Worm (Caenorhabditis elegans): Measurements from ENCODE around the gene F22E5.22.

- TF ChIP-seq unc-62 (GFP tag; optimal IDR thresholded peaks at IDR 0.05 in 1 of 2) (no peak), unc-62 (tag; optimal IDR thresholded peaks at IDR 0.05) (no peak), nhr-237 (tag; optimal IDR thresholded peaks at IDR 0.05) (no peak), nhr-76 (tag; optimal IDR thresholded peaks at IDR 0.05) (no peak), ama-1 (optimal IDR thresholded peaks at IDR 0.05) (no peak), nhr-28 (tag; optimal IDR thresholded peaks at IDR 0.05) (no peak), F44E2.7 (GFP tag; IDR thresholded peaks at IDR 0.05) (no peak), lin-15B (tag; optimal IDR thresholded peaks at IDR 0.05) (no peak)
Measured at ce11 chrII:2629270-2629669, 36.4 kb upstream of the F22E5.22 start, which contains the start of gene sri-37.

Measured in whole organism, L4 larva.